Worm (Caenorhabditis elegans) whole organism, midembryonic: ENCODE measurements around the gene col-13.

Experiments
- T22C8.4 ChIP-seq: fragments of 200-800 bp; sonication (Bioruptor generic); IDR thresholded peaks from 2 replicates; pipeline ENCODE4 v1.3.6; 2022; ENCODE audit warnings: missing genetic modification characterization, missing compliant biosample characterization
- cog-1 ChIP-seq: sonication (generic microtip); optimal IDR thresholded peaks from 2 replicates; lab custom pipeline; 2016; ENCODE audit warnings: missing genetic modification characterization, missing compliant biosample characterization
- flt-1 ChIP-seq: fragments of 200-800 bp; sonication (Bioruptor generic); IDR thresholded peaks from 2 replicates; pipeline ENCODE4 v1.3.6; 2022; ENCODE audit warnings: missing genetic modification characterization, missing compliant biosample characterization
- klf-2 ChIP-seq: fragments of 200-800 bp; sonication (Bioruptor generic); conservative IDR thresholded peaks from 2 replicates; pipeline ENCODE4 v1.3.6; 2022; ENCODE audit warnings: missing genetic modification reagents, missing genetic modification characterization, missing compliant biosample characterization
- med-1 ChIP-seq: sonication (generic microtip); optimal IDR thresholded peaks from 2 replicates; lab custom pipeline; 2017; ENCODE audit warnings: missing genetic modification characterization, mild to moderate bottlenecking, missing compliant biosample characterization, antibody characterized with exemption, missing genetic modification reagents; ENCODE audit not compliant: insufficient read depth
- ref-1 ChIP-seq: fragments of 200-800 bp; sonication (Bioruptor generic); conservative IDR thresholded peaks from 2 replicates; pipeline ENCODE4 v1.3.6; 2022; ENCODE audit warnings: missing genetic modification reagents, missing genetic modification characterization, missing compliant biosample characterization
- tab-1 ChIP-seq: fragments of 200-800 bp; sonication (Bioruptor generic); IDR thresholded peaks from 2 replicates; pipeline ENCODE4 v1.3.6; 2022; ENCODE audit warnings: missing genetic modification characterization, missing compliant biosample characterization
- ztf-23 ChIP-seq: fragments of 200-800 bp; sonication (Bioruptor generic); IDR thresholded peaks from 2 replicates; pipeline ENCODE4 v1.3.6; 2022; ENCODE audit warnings: missing genetic modification reagents, missing genetic modification characterization, missing compliant biosample characterization
- ztf-29 ChIP-seq: fragments of 200-800 bp; sonication (Bioruptor generic); IDR thresholded peaks from 2 replicates; pipeline ENCODE4 v1.3.6; 2022; ENCODE audit warnings: missing genetic modification reagents, missing genetic modification characterization, missing compliant biosample characterization

The col-13 gene

DNA sequence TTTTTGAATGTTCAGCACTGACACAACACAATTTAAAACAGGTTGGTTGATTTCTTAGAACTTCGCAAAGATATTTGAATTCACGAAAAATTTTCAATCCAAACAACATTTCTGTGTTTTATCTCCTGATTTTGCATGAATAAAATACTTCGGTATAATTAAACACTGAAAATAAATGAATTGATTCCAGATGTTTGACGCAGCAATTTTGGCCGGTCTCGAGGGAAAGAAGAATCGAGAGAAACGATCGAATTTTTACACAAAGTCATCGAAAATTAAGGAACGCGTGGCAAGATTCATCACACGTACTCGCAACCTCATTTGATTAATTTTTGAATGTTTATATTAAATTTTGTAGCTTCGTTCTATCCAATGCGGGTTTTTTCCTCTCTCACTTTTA lies 42.5 kb upstream of the col-13 start:
- TF ChIP-seq T22C8.4 (no peak), ztf-29 (no peak), ztf-23 (GFP tag; lab: Robert Waterston, UW) (no peak), tab-1 (no peak), klf-2 (GFP tag; lab: Robert Waterston, UW) (no peak), ref-1 (GFP tag; lab: Robert Waterston, UW) (no peak), cog-1 (no peak), med-1 (GFP tag; lab: Kevin White, UChicago) (no peak), flt-1 (GFP tag; lab: Robert Waterston, UW) (no peak)

DNA sequence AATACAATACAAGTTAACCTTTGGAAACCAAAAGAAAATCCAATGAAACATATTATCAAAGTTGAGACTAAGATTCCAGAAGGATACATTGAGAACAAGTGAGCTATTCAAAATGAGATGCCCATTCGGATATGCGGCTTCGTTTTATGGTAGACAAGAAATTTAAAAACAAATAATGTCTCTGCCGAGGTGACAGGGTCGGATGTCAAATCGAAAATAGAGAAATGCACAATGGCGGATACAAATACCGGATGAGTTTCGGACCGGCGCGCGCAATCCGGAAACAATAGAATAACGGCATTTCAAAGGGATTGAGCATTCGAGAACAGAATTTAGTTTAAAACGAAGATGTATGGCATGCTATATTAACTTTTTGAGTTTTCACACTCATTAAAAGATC lies 41.6 kb upstream of the col-13 start, which contains the start of gene F22E12.3:
TSS of gene F22E12.3 (minus strand) at position 101 of the 400 bp plus-strand sequence.
- TF ChIP-seq flt-1 (GFP tag; lab: Robert Waterston, UW), result no peak
- no peak for TF ChIP-seq ztf-29
- no peak for TF ChIP-seq klf-2 (GFP tag; lab: Robert Waterston, UW)
- no peak for TF ChIP-seq ref-1 (GFP tag; lab: Robert Waterston, UW)
- TF ChIP-seq T22C8.4, result no peak
- no peak for TF ChIP-seq med-1 (GFP tag; lab: Kevin White, UChicago)
- TF ChIP-seq tab-1, result no peak
- TF ChIP-seq ztf-23 (GFP tag; lab: Robert Waterston, UW), result no peak
- TF ChIP-seq cog-1, result no peak

- TF ChIP-seq ref-1 (GFP tag; lab: Robert Waterston, UW) (no peak), klf-2 (GFP tag; lab: Robert Waterston, UW) (no peak)
Observed at ce11 chrV:10462066-10462465, 40.4 kb upstream of the col-13 start, which contains the start of gene chw-1. TSS of gene chw-1 (plus strand) at chrV:10462282.

- TF ChIP-seq med-1 (GFP tag; lab: Kevin White, UChicago) (no peak), ztf-29 (no peak), tab-1 (no peak), T22C8.4 (no peak), flt-1 (GFP tag; lab: Robert Waterston, UW) (no peak), ref-1 (GFP tag; lab: Robert Waterston, UW) (no peak), cog-1 (no peak), ztf-23 (GFP tag; lab: Robert Waterston, UW) (no peak), klf-2 (GFP tag; lab: Robert Waterston, UW) (no peak)
Observed at ce11 chrV:10460685-10461084, 39.0 kb upstream of the col-13 start.

ce11 chrV:10457247-10457646 lies 35.5 kb upstream of the col-13 start, which contains the start of gene F22E12.1:
TSS of gene F22E12.1 (minus strand) at chrV:10457347.
- TF ChIP-seq med-1 (GFP tag; lab: Kevin White, UChicago) (no peak), T22C8.4 (no peak), tab-1 (no peak), klf-2 (GFP tag; lab: Robert Waterston, UW) (no peak), cog-1 (no peak), flt-1 (GFP tag; lab: Robert Waterston, UW) (no peak), ref-1 (GFP tag; lab: Robert Waterston, UW) (no peak), ztf-29 (no peak), ztf-23 (GFP tag; lab: Robert Waterston, UW) (no peak)

DNA sequence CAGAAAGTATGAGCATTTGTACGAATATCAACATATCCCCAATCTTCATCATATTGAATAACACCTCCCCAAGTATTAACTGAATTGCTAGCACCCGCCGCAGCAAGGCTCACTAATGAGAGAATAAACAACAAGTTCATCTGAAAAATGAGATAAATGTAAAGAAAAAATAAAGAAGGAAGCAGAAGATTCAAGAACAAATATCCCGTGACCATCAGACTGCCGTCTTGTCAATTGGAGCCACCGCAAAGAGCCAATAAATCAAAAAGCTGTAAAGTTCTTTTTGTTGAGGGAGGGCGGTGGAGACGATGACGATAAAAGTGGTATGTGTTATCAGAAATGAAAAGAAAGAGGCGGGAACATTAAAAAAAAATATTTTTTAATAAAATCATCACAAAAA lies 31.8 kb upstream of the col-13 start, which contains the start of gene Y32F6A.5:
TSS of gene Y32F6A.5 (minus strand) at position 140 of the 400 bp plus-strand sequence.
- TF ChIP-seq T22C8.4 (no peak), ztf-29 (no peak), cog-1 (no peak), ztf-23 (GFP tag; lab: Robert Waterston, UW) (no peak), ref-1 (GFP tag; lab: Robert Waterston, UW) (no peak), tab-1 (no peak), flt-1 (GFP tag; lab: Robert Waterston, UW) (no peak), med-1 (GFP tag; lab: Kevin White, UChicago) (no peak), klf-2 (GFP tag; lab: Robert Waterston, UW) (no peak)

- TF ChIP-seq flt-1 (GFP tag; lab: Robert Waterston, UW), result peak; percentile 90
- TF ChIP-seq klf-2 (GFP tag; lab: Robert Waterston, UW), result peak; percentile 89
- TF ChIP-seq ztf-23 (GFP tag; lab: Robert Waterston, UW), result peak; percentile 85
- peak; percentile 61; the same call in 1 of the 2 replicates for TF ChIP-seq ref-1 (GFP tag; lab: Robert Waterston, UW)
Observed at ce11 chrV:10450355-10450754, 28.7 kb upstream of the col-13 start.

ce11 chrV:10449947-10450346 lies 28.2 kb upstream of the col-13 start:
- 0 out of 2 replicates have a peak, but pooled peaks have one; percentile 7 for TF ChIP-seq ref-1 (GFP tag; lab: Robert Waterston, UW)

DNA sequence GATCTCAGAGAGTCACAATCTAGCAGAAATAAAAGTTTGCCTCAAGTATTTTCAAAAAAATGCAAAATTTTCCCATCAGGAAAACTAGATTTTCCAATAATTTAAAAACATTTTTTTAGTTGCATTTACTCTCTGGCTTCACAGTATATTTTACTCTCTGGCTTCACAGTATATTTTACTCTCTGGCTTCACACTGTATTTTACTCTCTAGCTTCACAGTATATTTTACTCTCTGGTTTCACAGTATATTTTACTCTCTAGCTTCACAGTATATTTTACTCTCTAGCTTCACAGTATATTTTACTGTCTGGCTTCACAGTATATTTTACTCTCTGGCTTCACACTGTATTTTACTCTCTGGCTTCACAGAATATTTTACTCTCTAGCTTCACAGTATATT lies 27.6 kb upstream of the col-13 start:
- peak; percentile 60; the same call in 1 of the 2 replicates for TF ChIP-seq flt-1 (GFP tag; lab: Robert Waterston, UW)
- 0 out of 2 replicates have a peak, but pooled peaks have one; percentile 6 for TF ChIP-seq tab-1
- peak; percentile 51; the same call in 1 of the 2 replicates for TF ChIP-seq ztf-29
- TF ChIP-seq ref-1 (GFP tag; lab: Robert Waterston, UW), result 0 out of 2 replicates have a peak, but pooled peaks have one; percentile 53
- TF ChIP-seq ztf-23 (GFP tag; lab: Robert Waterston, UW), result peak; percentile 54; the same call in 1 of the 2 replicates

DNA sequence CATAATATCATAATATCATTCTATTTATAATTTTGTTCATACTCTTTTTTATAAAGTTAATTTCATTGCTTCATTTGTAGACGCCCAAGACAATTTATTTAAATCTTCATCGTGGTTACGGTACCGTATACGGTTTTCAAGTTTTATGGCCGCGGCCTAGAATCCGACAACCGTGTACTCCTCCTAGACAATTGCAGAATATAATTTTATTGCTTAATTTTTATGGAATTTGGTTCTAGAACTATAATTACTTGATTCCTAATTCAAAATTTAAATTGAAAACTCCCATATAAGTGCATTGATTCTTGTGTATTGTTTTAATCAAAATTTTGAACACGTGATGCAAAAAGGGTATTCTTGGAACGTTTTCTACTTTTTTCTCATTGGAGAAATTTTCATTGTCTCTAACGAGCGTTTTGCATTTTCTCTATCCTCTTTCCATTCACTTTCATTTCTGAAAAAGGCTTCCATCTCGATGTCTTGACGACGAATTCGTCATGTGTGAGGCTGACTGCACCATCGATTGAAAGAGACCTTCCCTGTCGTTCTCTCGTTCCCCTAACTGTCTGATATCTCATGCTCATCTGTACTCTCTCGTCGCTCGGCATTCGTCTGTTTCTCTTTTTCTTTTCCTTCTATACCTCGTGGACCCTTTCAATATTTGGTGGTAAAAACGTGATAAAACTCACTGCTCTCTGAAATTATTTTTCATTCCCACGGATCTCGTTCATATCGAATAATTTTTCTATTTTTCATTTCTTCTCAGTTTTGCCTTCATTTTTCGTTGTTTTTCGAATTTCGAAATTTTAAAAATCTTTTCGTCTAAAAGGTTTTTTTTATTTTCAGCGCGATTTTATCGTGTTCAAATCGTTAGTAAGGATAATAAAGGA lies 19.7 kb upstream of the col-13 start, which contains the start of gene pap-1:
TSS of gene pap-1 (plus strand) at position 840 of the 890 bp plus-strand sequence.
- TF ChIP-seq flt-1 (GFP tag; lab: Robert Waterston, UW) (no peak), T22C8.4 (peak; percentile 73)
